Fruit fly (Drosophila melanogaster): ENCODE results near the gene CG4367.
A peak's percentile ranks its signal among the peaks of the same experiment; 100 is the strongest.

CG4367 gene

DNA sequence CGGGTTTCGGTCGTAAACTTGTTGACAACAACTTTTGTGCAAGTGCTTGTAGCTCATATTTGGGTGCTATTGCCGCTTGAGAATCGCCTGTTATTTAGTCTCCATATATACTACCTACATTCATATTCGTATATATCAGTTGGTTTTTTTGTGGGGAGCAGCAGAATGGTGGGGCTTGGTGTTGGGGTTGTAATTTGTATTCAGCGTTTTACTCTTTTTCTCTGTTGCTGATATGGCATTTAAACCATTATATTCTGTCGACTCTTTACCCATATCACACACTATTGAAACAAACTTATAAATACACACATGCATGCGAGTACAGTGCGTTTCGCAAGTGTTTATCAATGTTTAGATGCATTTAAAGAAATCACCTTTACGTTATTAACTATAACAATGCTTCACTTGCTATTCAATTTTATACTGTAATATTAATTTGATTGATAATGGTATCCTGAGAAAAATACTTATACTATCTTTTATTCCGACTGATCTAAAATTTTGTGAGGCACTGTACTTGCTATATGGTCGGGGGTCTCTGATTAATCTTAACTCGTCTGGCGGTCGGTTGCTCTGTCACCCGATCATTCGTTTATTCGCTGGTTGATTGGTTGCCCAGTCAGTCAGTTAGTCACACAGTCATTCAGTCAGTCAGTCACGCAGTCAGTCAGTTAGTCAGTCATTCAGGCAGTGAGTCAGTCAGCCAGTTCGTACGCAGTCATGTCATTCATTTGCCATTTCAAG, 43.4 kb downstream of the CG4367 start (continued):
- TF ChIP-seq fd3F (GFP tag; optimal IDR thresholded peaks at IDR 0.05) (peak; percentile 86), CG8924 (tag; optimal IDR thresholded peaks at IDR 0.05) (peak; percentile 93), CHES-1-like (GFP tag; optimal IDR thresholded peaks at IDR 0.05) (peak; percentile 75), lmd (GFP tag; IDR thresholded peaks at IDR 0.05) (peak; percentile 87), slbo (GFP tag; IDR thresholded peaks at IDR 0.05) (peak; percentile 90), HLHmδ (GFP tag; optimal IDR thresholded peaks at IDR 0.05) (no peak), gfzf (GFP tag; optimal IDR thresholded peaks at IDR 0.05) (no peak), CG13775 (GFP tag; optimal IDR thresholded peaks at IDR 0.05) (peak; percentile 77), Atf-2 (GFP tag; optimal IDR thresholded peaks at IDR 0.05) (peak; percentile 19), lab (GFP tag; optimal IDR thresholded peaks at IDR 0.05) (peak; percentile 97), cg (GFP tag; optimal IDR thresholded peaks at IDR 0.05) (peak; percentile 57), Sin3A (optimal IDR thresholded peaks at IDR 0.05) (no peak), Dfd (GFP tag; optimal IDR thresholded peaks at IDR 0.05) (no peak), Ptx1 (GFP tag; IDR thresholded peaks at IDR 0.05) (peak; percentile 89), CG2116 (GFP tag; optimal IDR thresholded peaks at IDR 0.05) (peak; percentile 9), MESR4 (GFP tag; optimal IDR thresholded peaks at IDR 0.05) (peak; percentile 32), Optix (GFP tag; IDR thresholded peaks at IDR 0.05) (0 out of 3 replicates have a peak, but pooled peaks have one; percentile 12), CG12659 (GFP tag; optimal IDR thresholded peaks at IDR 0.05) (peak; percentile 89), bcd (GFP tag; optimal IDR thresholded peaks at IDR 0.05) (peak; percentile 83), CG5180 (GFP tag; optimal IDR thresholded peaks at IDR 0.05) (peak; percentile 67), CG11696 (GFP tag; IDR thresholded peaks at IDR 0.05) (peak; percentile 67; the same call in 1 of the 2 replicates), Trl (optimal IDR thresholded peaks at IDR 0.05) (no peak), Trl (GFP tag; optimal IDR thresholded peaks at IDR 0.05) (no peak), MTF-1 (GFP tag; optimal IDR thresholded peaks at IDR 0.05; ENCODE audit: borderline replicate concordance) (no peak), maf-S (GFP tag; optimal IDR thresholded peaks at IDR 0.05) (peak; percentile 15), scrt (GFP tag; optimal IDR thresholded peaks at IDR 0.05) (peak; percentile 87), CG6654 (GFP tag; optimal IDR thresholded peaks at IDR 0.05) (peak; percentile 52), trh (GFP tag; optimal IDR thresholded peaks at IDR 0.05) (peak; percentile 15), exex (tag; optimal IDR thresholded peaks at IDR 0.05) (peak; percentile 83), CG15011 (GFP tag; optimal IDR thresholded peaks at IDR 0.05) (peak; percentile 88), CG12299 (tag; optimal IDR thresholded peaks at IDR 0.05) (peak; percentile 70), dmrt99B (tag; optimal IDR thresholded peaks at IDR 0.05) (peak; percentile 91), chm (GFP tag; IDR thresholded peaks at IDR 0.05) (no peak; the same call in 1 of the 2 replicates), CG4282 (GFP tag; optimal IDR thresholded peaks at IDR 0.05) (no peak), amos (GFP tag; IDR thresholded peaks at IDR 0.05; ENCODE audit: partially characterized antibody) (no peak), CG2678 (tag; optimal IDR thresholded peaks at IDR 0.05) (peak; percentile 96), az2 (GFP tag; optimal IDR thresholded peaks at IDR 0.05) (peak; percentile 74), Mrtf (GFP tag; IDR thresholded peaks at IDR 0.05) (peak; percentile 81), CG10565 (GFP tag; optimal IDR thresholded peaks at IDR 0.05) (no peak), HLH3B (GFP tag; IDR thresholded peaks at IDR 0.05) (peak; percentile 87), Pdp1 (GFP tag; optimal IDR thresholded peaks at IDR 0.05) (peak in 1 of 2 experiments; percentile 71), h (optimal IDR thresholded peaks at IDR 0.05) (no peak), klu (GFP tag; IDR thresholded peaks at IDR 0.05) (peak; percentile 71; the same call in 1 of the 2 replicates), Meics (GFP tag; optimal IDR thresholded peaks at IDR 0.05) (peak; percentile 92), kay (GFP tag; optimal IDR thresholded peaks at IDR 0.05) (peak; percentile 83), trem (tag; optimal IDR thresholded peaks at IDR 0.05) (peak; percentile 62), CG3847 (GFP tag; IDR thresholded peaks at IDR 0.05) (peak; percentile 72), Awh (GFP tag; IDR thresholded peaks at IDR 0.05) (peak; percentile 78), Dad (GFP tag; optimal IDR thresholded peaks at IDR 0.05) (peak; percentile 52), dmrt11E (tag; optimal IDR thresholded peaks at IDR 0.05) (peak; percentile 49)
